Worm (Caenorhabditis elegans): ENCODE data around the gene dagl-2.

dagl-2 gene

ce11 chrIII:783254-783753 lies at the start of gene dagl-2, which contains the start of gene ppm-1.G:
dagl-2 (minus strand) TSS chrIII:783305.
ppm-1.G (plus strand) TSS chrIII:783703.
- peak; percentile 82 for TF ChIP-seq W03F9.2 (tag; optimal IDR thresholded peaks at IDR 0.05)
- TF ChIP-seq him-1 (tag; optimal IDR thresholded peaks at IDR 0.05) = no peak

- no peak for TF ChIP-seq W03F9.2 (tag; optimal IDR thresholded peaks at IDR 0.05)
- no peak for TF ChIP-seq dao-5 (tag; optimal IDR thresholded peaks at IDR 0.05)
- TF ChIP-seq him-1 (tag; optimal IDR thresholded peaks at IDR 0.05) = no peak
These were observed 48.9 kb upstream of the dagl-2 start, which contains the start of gene ceeh-1 for ce11 chrIII:831961-832360. ceeh-1 (minus strand) TSS chrIII:832277.

DNA sequence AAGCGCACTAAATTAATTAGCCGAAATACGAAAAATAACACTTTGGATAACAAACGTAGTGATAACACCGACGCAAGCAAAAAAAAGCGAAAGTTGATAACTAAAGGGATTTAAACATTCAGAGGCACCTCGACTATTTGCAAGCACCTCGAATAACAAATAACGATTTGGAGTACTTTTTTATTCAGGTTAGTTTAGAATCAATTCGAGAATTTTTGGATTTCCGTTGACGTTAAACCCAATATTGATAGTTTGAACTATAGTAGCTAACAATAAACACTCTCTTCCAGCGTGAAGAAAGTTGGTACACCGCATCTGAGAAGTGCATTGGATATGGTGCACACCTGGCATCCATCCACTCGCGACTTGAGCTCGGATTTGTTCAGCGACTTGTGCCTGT lies 42.2 kb upstream of the dagl-2 start:
- TF ChIP-seq W03F9.2 (tag; optimal IDR thresholded peaks at IDR 0.05) = no peak
- TF ChIP-seq him-1 (tag; optimal IDR thresholded peaks at IDR 0.05) = no peak
- no peak for TF ChIP-seq dao-5 (tag; optimal IDR thresholded peaks at IDR 0.05)

DNA sequence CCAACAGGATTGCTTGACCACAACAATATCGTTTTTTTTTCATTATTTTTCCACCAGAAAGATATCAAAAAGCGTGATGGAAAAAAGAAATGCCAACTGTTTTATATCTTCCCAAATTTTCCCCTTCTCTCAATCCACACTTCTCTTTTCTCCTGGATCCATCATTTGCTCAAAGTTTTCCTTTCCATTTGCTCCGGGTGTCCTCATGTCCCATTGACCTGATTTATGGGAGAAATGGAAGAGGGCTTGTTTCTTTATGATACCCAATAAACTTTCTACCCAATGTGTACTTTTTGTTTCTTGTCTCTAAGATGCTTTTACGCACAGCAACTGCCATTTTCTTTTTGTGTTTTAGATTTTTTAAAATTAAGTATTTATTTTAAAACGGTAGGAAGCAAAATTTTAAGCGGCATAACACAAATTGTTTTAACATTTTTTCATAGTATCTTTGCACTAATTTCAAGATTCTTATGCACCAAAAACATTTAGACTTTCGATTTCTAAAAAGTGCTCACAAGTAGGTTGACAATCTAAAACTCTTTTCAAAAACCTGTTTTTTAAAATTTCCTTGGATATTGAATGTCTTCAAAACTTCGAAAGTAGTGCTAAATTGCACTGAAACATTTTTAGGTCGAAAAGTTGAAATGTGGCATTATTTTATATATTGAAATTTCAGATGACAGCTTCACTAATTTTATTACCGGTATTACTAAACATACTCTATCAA lies 39.6 kb upstream of the dagl-2 start, which contains the start of gene clec-149:
Gene clec-149 (plus strand): TSS at position 677 of the 727 bp plus-strand sequence.
- TF ChIP-seq W03F9.2 (tag; optimal IDR thresholded peaks at IDR 0.05) (no peak), dao-5 (tag; optimal IDR thresholded peaks at IDR 0.05) (no peak), him-1 (tag; optimal IDR thresholded peaks at IDR 0.05) (no peak)

- TF ChIP-seq W03F9.2 (tag; optimal IDR thresholded peaks at IDR 0.05) (no peak), dao-5 (tag; optimal IDR thresholded peaks at IDR 0.05) (no peak), him-1 (tag; optimal IDR thresholded peaks at IDR 0.05) (no peak)
These were observed 36.2 kb upstream of the dagl-2 start for ce11 chrIII:819313-819712.

ce11 chrIII:815845-816244 lies 32.7 kb upstream of the dagl-2 start, which contains the start of gene dac-1:
dac-1 (plus strand) TSS chrIII:816145.
- TF ChIP-seq W03F9.2 (tag; optimal IDR thresholded peaks at IDR 0.05) = no peak
- TF ChIP-seq dao-5 (tag; optimal IDR thresholded peaks at IDR 0.05) = no peak
- no peak for TF ChIP-seq him-1 (tag; optimal IDR thresholded peaks at IDR 0.05)

DNA sequence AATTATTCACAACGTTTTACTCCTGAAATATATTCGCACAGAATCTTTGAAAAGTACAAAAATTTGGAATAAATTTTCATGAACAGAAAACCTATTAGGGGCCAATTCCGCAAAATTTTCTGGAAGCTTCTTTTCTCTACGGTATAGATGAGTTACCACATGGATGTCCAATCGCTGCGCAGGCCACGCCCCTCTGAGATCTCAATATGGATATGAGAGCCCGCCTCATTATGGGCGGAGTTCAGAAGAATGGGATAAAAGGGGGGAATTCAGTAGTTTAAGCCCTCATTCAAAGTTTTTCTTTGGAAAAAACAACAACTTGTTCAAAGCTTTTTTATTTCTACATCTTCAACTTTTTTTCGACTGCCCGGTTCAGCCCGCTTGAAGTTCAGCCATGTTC lies 28.4 kb upstream of the dagl-2 start, which contains the start of gene daf-7:
Gene daf-7 (plus strand): TSS at position 301 of the 400 bp plus-strand sequence.
- TF ChIP-seq W03F9.2 (tag; optimal IDR thresholded peaks at IDR 0.05) = no peak
- no peak for TF ChIP-seq him-1 (tag; optimal IDR thresholded peaks at IDR 0.05)
- no peak for TF ChIP-seq dao-5 (tag; optimal IDR thresholded peaks at IDR 0.05)

DNA sequence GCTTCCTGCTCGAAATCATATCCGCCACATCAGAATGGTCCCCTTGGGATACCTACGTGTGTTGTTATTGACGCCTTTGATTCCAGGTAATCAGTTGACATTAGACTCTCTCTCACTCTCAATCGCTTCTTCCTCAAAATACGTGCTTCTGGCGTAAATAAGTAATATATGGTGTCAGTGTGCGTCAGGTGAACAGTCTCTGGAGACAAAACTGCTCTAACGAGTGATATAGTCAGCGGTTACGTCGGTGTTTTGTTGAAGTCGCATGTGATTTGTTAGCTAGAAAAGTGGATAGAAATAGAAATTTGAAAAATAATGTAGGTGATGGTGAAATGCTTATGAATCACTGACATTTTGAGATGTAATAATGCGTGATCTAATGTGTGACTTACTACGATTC lies 18.9 kb upstream of the dagl-2 start:
- TF ChIP-seq him-1 (tag; optimal IDR thresholded peaks at IDR 0.05) (no peak), dao-5 (tag; optimal IDR thresholded peaks at IDR 0.05) (no peak), W03F9.2 (tag; optimal IDR thresholded peaks at IDR 0.05) (no peak)

ce11 chrIII:797507-797906 lies 14.4 kb upstream of the dagl-2 start:
- TF ChIP-seq him-1 (tag; optimal IDR thresholded peaks at IDR 0.05) (no peak), W03F9.2 (tag; optimal IDR thresholded peaks at IDR 0.05) (no peak), dao-5 (tag; optimal IDR thresholded peaks at IDR 0.05) (no peak)

- TF ChIP-seq dao-5 (tag; optimal IDR thresholded peaks at IDR 0.05) = no peak
- no peak for TF ChIP-seq W03F9.2 (tag; optimal IDR thresholded peaks at IDR 0.05)
- TF ChIP-seq him-1 (tag; optimal IDR thresholded peaks at IDR 0.05) = no peak
These were observed 12.0 kb upstream of the dagl-2 start, which contains the start of gene trpp-11 for ce11 chrIII:794984-795596. trpp-11 (plus strand) TSS chrIII:795136.

DNA sequence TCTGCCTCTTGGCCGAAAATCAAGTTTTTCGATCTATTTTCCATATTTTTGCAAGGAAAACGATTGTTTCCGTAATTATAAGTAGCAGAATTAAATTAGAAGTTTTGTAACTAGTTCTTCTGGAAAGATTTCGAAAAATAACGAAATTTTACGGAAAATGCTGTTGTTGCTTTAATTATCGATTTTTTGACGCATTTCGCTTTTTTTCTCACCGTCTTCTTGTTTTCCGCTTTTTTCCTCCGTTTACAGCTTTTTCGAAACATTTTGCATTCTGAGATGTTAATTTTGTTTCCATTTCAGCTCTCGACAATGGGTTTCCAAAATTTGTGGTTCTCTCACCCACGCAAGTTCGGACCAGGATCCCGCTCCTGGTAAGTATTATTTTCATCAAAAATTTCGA lies 10.9 kb upstream of the dagl-2 start, which contains the start of gene rps-29:
Gene rps-29 (plus strand): TSS at position 301 of the 400 bp plus-strand sequence.
- TF ChIP-seq W03F9.2 (tag; optimal IDR thresholded peaks at IDR 0.05) (no peak), dao-5 (tag; optimal IDR thresholded peaks at IDR 0.05) (no peak), him-1 (tag; optimal IDR thresholded peaks at IDR 0.05) (no peak)

DNA sequence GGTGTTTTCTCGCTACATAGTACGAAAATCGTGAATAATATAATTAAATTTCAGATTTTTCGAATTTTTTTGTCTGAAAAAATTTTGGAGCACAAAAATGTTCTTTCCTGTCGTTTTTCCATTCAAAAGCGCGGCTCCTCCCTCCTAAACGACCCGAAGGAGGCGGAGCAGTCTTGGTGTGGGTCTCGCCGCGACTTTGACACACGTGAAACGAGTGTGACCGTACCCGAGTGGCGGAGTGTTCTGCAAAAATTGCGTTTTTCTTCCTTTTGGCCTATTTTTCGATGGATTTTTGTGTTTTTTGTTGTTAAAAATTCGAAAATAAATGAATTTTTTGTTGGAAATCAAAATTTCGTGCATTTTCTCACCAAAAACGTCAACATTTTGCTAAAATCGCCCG lies 10.5 kb upstream of the dagl-2 start, which contains the start of gene snt-2:
Gene snt-2 (minus strand): TSS at position 139 of the 400 bp plus-strand sequence.
- TF ChIP-seq him-1 (tag; optimal IDR thresholded peaks at IDR 0.05) (peak; percentile 35), dao-5 (tag; optimal IDR thresholded peaks at IDR 0.05) (no peak), W03F9.2 (tag; optimal IDR thresholded peaks at IDR 0.05) (peak; percentile 42)

DNA sequence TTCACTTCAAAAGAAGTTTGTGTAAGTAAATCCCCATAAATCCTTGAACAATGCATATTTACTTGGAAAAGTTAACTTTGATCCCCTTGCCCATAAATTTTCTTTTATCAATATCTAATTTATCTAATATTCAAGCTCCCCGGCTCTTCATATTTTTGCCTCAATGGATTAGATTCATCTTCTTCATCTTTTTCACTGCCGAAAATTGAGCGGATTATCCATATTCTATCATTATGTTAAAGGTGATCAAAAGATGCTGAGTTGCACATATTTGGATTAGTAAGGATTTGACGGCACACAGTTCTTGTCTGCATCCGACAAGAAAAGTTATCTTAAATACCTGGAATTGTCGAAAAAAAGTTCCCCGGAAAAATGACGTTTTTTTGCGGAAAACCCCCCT lies 7.5 kb upstream of the dagl-2 start:
- TF ChIP-seq W03F9.2 (tag; optimal IDR thresholded peaks at IDR 0.05) (no peak), him-1 (tag; optimal IDR thresholded peaks at IDR 0.05) (no peak), dao-5 (tag; optimal IDR thresholded peaks at IDR 0.05) (no peak)

DNA sequence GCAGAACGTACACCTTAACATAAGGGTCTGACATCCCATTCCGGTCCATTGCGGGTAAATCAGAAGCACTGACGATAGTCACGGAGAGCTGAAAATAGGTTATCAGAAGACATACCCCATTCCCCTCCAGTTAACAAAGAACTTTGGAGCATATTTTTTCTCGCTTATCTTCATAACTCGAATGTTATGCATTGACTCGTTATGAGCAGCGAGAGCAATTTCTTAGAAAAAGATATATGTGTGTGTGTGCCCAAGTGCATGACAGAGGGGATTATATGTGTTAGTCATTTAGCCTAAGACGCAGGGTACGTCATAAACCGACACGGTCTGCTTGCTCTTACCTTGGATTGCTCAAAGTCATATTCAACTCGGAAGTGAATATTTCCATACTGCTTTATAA lies 6.5 kb upstream of the dagl-2 start:
- no peak for TF ChIP-seq him-1 (tag; optimal IDR thresholded peaks at IDR 0.05)
- no peak for TF ChIP-seq W03F9.2 (tag; optimal IDR thresholded peaks at IDR 0.05)
- TF ChIP-seq dao-5 (tag; optimal IDR thresholded peaks at IDR 0.05) = no peak

All from whole organism, L4/young adult.